Fruit fly (Drosophila melanogaster): ENCODE data around the gene CG17187.
A peak's percentile ranks its signal among the peaks of the same experiment; 100 is the strongest.

The CG17187 gene

dm6 chr3R:11199227-11199835 lies 32.3 kb downstream of the CG17187 start:
- peak; percentile 0 for TF ChIP-seq CG7045 (GFP tag; optimal IDR thresholded peaks at IDR 0.05)
- no peak for TF ChIP-seq toe (GFP tag; optimal IDR thresholded peaks at IDR 0.05)
- TF ChIP-seq CG1620 (GFP tag; optimal IDR thresholded peaks at IDR 0.05) = no peak
- TF ChIP-seq cic (GFP tag; optimal IDR thresholded peaks at IDR 0.05) = peak; percentile 77
- TF ChIP-seq cnc (optimal IDR thresholded peaks at IDR 0.05) = no peak
- no peak for TF ChIP-seq pad (GFP tag; optimal IDR thresholded peaks at IDR 0.05)
- peak; percentile 66 for TF ChIP-seq kay (GFP tag; ENCODE audit: borderline replicate concordance)
- TF ChIP-seq Clk (GFP tag; optimal IDR thresholded peaks at IDR 0.05) = no peak
- peak; percentile 23 for TF ChIP-seq CG33017 (tag; optimal IDR thresholded peaks at IDR 0.05)

DNA sequence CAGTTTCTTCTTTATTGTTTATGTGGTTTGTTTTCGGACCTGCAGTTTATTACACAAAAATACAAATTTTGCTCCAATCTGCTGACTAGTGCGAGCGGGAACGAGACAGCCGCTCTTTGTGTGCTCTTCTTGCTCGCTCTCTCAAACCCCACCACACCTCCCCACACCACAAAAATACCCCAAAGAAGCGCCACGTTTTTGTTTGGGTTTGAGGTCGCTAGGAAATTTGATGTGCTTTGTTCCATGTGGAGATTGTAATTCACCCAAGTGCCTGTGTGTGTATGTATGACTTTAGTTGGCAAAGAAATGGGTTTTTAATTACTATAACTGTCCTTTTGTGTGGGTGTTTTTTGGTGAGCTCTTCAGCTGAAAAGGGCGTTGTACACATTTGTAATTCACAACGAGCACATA lies 33.6 kb downstream of the CG17187 start:
- TF ChIP-seq cic (GFP tag; optimal IDR thresholded peaks at IDR 0.05) (peak; percentile 92), kay (GFP tag; ENCODE audit: borderline replicate concordance) (peak; percentile 68), CG7101 (tag; optimal IDR thresholded peaks at IDR 0.05) (no peak), Clk (GFP tag; optimal IDR thresholded peaks at IDR 0.05) (no peak), CG14711 (tag; optimal IDR thresholded peaks at IDR 0.05) (no peak), tj (GFP tag; optimal IDR thresholded peaks at IDR 0.05) (peak; percentile 81), Mnt (GFP tag; optimal IDR thresholded peaks at IDR 0.05) (peak; percentile 95), CG11617 (GFP tag; optimal IDR thresholded peaks at IDR 0.05) (no peak), pad (GFP tag; optimal IDR thresholded peaks at IDR 0.05) (peak; percentile 50), bab1 (GFP tag; optimal IDR thresholded peaks at IDR 0.05) (peak; percentile 55), CG7045 (GFP tag; optimal IDR thresholded peaks at IDR 0.05) (peak; percentile 9)

DNA sequence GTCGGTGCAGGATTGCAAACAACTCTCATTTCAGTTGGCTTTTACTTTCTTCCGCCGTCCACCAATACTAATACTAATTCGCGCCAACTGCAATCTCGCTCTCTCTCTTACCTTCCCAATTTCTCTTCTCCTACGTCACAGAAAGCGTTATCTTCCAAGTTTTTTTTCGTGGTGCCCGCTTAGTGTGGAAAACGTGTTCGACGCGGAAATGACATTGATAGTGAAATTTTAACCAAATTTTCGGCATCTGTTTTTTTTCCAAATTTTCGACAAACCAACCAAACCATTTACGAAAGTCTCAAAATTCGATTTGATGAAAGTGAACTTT lies 34.3 kb downstream of the CG17187 start, which contains the start of gene cu:
Gene cu, plus strand, starts transcription at position 204 of the 328 bp plus-strand sequence.
- no peak for TF ChIP-seq tj (GFP tag; optimal IDR thresholded peaks at IDR 0.05)
- peak; percentile 83 for TF ChIP-seq Mnt (GFP tag; optimal IDR thresholded peaks at IDR 0.05)
- TF ChIP-seq CG12768 (GFP tag; optimal IDR thresholded peaks at IDR 0.05) = no peak

DNA sequence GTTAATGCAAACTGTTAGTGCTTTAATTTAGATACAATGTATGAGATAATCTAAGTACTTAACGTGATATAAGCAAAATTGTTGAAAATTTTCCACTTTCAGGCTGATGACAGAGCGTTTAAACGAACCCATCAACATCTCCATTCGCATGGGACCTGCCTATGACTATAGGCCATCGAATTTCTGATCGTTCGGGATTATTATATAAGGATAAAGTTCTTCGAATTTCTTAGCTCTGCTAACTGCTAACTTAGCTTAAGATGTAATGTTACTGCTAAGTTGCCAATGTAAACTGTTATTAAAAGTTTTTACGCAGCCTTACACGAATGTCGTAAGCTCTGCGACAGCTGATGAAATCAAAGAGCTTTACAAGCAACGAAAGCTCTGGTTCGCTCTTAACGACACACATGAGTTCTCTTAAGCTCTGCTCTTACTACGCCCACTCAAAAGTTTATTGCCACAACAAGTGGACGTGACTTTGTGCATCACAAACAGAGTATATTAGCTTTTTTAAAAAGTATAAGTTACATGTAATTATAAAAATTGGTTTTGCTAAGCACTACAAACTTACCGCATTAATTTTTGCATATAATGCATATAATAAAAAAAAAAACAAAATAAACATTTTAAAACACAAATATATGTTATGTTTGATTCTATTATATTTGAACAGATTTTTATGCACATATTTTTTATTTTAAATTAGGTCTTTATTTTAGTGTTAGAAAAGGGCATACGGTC lies 34.9 kb downstream of the CG17187 start:
- peak; percentile 94 for TF ChIP-seq CG5204 (GFP tag; optimal IDR thresholded peaks at IDR 0.05)
- TF ChIP-seq CG33017 (tag; optimal IDR thresholded peaks at IDR 0.05) = peak; percentile 97
- TF ChIP-seq CG7045 (GFP tag; optimal IDR thresholded peaks at IDR 0.05) = peak; percentile 100
- peak; percentile 93 for TF ChIP-seq pad (GFP tag; optimal IDR thresholded peaks at IDR 0.05)
- TF ChIP-seq Hr96 (GFP tag; optimal IDR thresholded peaks at IDR 0.05) = peak; percentile 89
- TF ChIP-seq CG1620 (GFP tag; optimal IDR thresholded peaks at IDR 0.05) = peak; percentile 84
- TF ChIP-seq cnc (optimal IDR thresholded peaks at IDR 0.05) = no peak
- peak; percentile 98 for TF ChIP-seq Clk (GFP tag; optimal IDR thresholded peaks at IDR 0.05)
- TF ChIP-seq tj (GFP tag; optimal IDR thresholded peaks at IDR 0.05) = peak; percentile 89
- TF ChIP-seq CG11617 (GFP tag; optimal IDR thresholded peaks at IDR 0.05) = peak; percentile 98
- TF ChIP-seq toe (GFP tag; optimal IDR thresholded peaks at IDR 0.05) = peak; percentile 83
- peak; percentile 98 for TF ChIP-seq CG7101 (tag; optimal IDR thresholded peaks at IDR 0.05)
- peak; percentile 96 for TF ChIP-seq kay (GFP tag; ENCODE audit: borderline replicate concordance)
- no peak for TF ChIP-seq Mnt (GFP tag; optimal IDR thresholded peaks at IDR 0.05)
- TF ChIP-seq bab1 (GFP tag; optimal IDR thresholded peaks at IDR 0.05) = peak; percentile 95
- peak; percentile 96 for TF ChIP-seq CG14711 (tag; optimal IDR thresholded peaks at IDR 0.05)
- peak; percentile 99 for TF ChIP-seq CG12768 (GFP tag; optimal IDR thresholded peaks at IDR 0.05)
- TF ChIP-seq Crg-1 (GFP tag; optimal IDR thresholded peaks at IDR 0.05) = peak; percentile 80
- TF ChIP-seq ovo (GFP tag; optimal IDR thresholded peaks at IDR 0.05) = peak; percentile 88
- peak; percentile 98 for TF ChIP-seq cic (GFP tag; optimal IDR thresholded peaks at IDR 0.05)

dm6 chr3R:11195792-11196191 lies 35.9 kb downstream of the CG17187 start, which contains the start of gene CG18577:
Gene CG18577 (plus strand): TSS chr3R:11196092.
- TF ChIP-seq CG5204 (GFP tag; optimal IDR thresholded peaks at IDR 0.05) (no peak), cic (GFP tag; optimal IDR thresholded peaks at IDR 0.05) (peak; percentile 80)
